Worm (Caenorhabditis elegans) whole organism, L4 larva: ENCODE results near the gene ttr-27.
A peak's percentile ranks its signal among the peaks of the same experiment; 100 is the strongest.

Experiments used
- D1046.2 ChIP-seq: fragments of 200-800 bp; sonication (Bioruptor generic); IDR thresholded peaks from 2 replicates; pipeline ENCODE4 v1.3.6; 2022; ENCODE audit warnings: missing genetic modification characterization, missing compliant biosample characterization
- F49E8.2 ChIP-seq: sonication (generic microtip); optimal IDR thresholded peaks from 2 replicates; lab custom pipeline; 2016; ENCODE audit warnings: missing compliant biosample characterization, mild to moderate bottlenecking, missing genetic modification characterization, borderline replicate concordance
- T20F7.1 ChIP-seq: fragments of 200-800 bp; sonication (Bioruptor generic); optimal IDR thresholded peaks from 2 replicates; lab custom pipeline; 2018; ENCODE audit warnings: mild to moderate bottlenecking, missing genetic modification characterization, missing compliant biosample characterization
- Y105C5A.15 ChIP-seq: fragments of 200-800 bp; sonication (Bioruptor generic); IDR thresholded peaks from 2 replicates; pipeline ENCODE4 v1.3.6; 2022; ENCODE audit warnings: missing genetic modification characterization, missing compliant biosample characterization
- aly-2 ChIP-seq: sonication (generic microtip); optimal IDR thresholded peaks from 2 replicates; lab custom pipeline; 2018; ENCODE audit warnings: missing biosample characterization, missing genetic modification characterization
- ceh-20 ChIP-seq: fragments of 200-800 bp; sonication (Bioruptor generic); IDR thresholded peaks from 2 replicates; pipeline ENCODE4 v1.3.6; 2022; ENCODE audit warnings: missing genetic modification reagents, missing genetic modification characterization, missing compliant biosample characterization
- ceh-32 ChIP-seq: sonication (generic microtip); optimal IDR thresholded peaks from 2 replicates; lab custom pipeline; 2016; ENCODE audit warnings: mild to moderate bottlenecking, missing genetic modification characterization, missing compliant biosample characterization; ENCODE audit not compliant: poor library complexity
- ceh-44 ChIP-seq: fragments of 200-800 bp; sonication (Bioruptor generic); IDR thresholded peaks from 2 replicates; pipeline ENCODE4 v1.3.6; 2022; ENCODE audit warnings: missing genetic modification reagents, missing genetic modification characterization, missing compliant biosample characterization
- daf-12 ChIP-seq: fragments of 150-350 bp; optimal IDR thresholded peaks from 2 replicates; lab custom pipeline; 2014; ENCODE audit warnings: missing biosample characterization, missing genetic modification reagents, missing genetic modification characterization
- daf-16 ChIP-seq, 3 experiments: sonication (generic microtip); optimal IDR thresholded peaks; 2 replicates each; lab custom pipeline; 2016 to 2017; ENCODE audit warnings: missing genetic modification characterization in 3 of 3, missing genetic modification reagents in 3 of 3, mild to moderate bottlenecking in 2 of 3, missing compliant biosample characterization in 2 of 3, missing biosample characterization in 1 of 3, moderate library complexity in 1 of 3
- daf-19 ChIP-seq: fragments of 200-800 bp; sonication (Bioruptor generic); conservative IDR thresholded peaks from 2 replicates; pipeline ENCODE4 v1.3.6; 2022; ENCODE audit warnings: missing genetic modification characterization, missing compliant biosample characterization
- dmd-6 ChIP-seq: fragments of 200-800 bp; sonication (Bioruptor generic); IDR thresholded peaks from 2 replicates; pipeline ENCODE4 v1.3.6; 2022; ENCODE audit warnings: missing genetic modification reagents, missing genetic modification characterization, missing compliant biosample characterization
- dmd-8 ChIP-seq: fragments of 200-800 bp; sonication (Bioruptor generic); IDR thresholded peaks from 2 replicates; pipeline ENCODE4 v1.3.6; 2022; ENCODE audit warnings: missing genetic modification characterization, missing compliant biosample characterization
- dve-1 ChIP-seq: sonication (generic microtip); optimal IDR thresholded peaks from 2 replicates; lab custom pipeline; 2017; ENCODE audit warnings: antibody characterized with exemption, mild to moderate bottlenecking, missing genetic modification characterization, missing compliant biosample characterization; ENCODE audit not compliant: insufficient read depth
- egl-27 ChIP-seq: sonication (generic microtip); optimal IDR thresholded peaks from 3 replicates; lab custom pipeline; 2017; ENCODE audit warnings: missing biosample characterization, missing genetic modification reagents, missing genetic modification characterization
- hlh-11 ChIP-seq: fragments of 200-800 bp; sonication (Bioruptor generic); optimal IDR thresholded peaks from 2 replicates; lab custom pipeline; 2018; ENCODE audit warnings: mild to moderate bottlenecking, missing genetic modification characterization, missing compliant biosample characterization
- hlh-30 ChIP-seq: sonication (generic microtip); optimal IDR thresholded peaks from 2 replicates; lab custom pipeline; 2017; ENCODE audit warnings: antibody characterized with exemption, mild to moderate bottlenecking, missing genetic modification characterization, missing compliant biosample characterization; ENCODE audit not compliant: insufficient read depth
- lim-7 ChIP-seq: fragments of 200-800 bp; sonication (Bioruptor generic); IDR thresholded peaks from 2 replicates; pipeline ENCODE4 v1.3.6; 2022; ENCODE audit warnings: missing genetic modification characterization, missing compliant biosample characterization
- lin-1 ChIP-seq: fragments of 200-800 bp; sonication (Bioruptor generic); IDR thresholded peaks from 2 replicates; pipeline ENCODE4 v1.3.6; 2022; ENCODE audit warnings: missing genetic modification reagents, missing genetic modification characterization, missing compliant biosample characterization
- lin-29 ChIP-seq: fragments of 200-800 bp; sonication (Bioruptor generic); IDR thresholded peaks from 2 replicates; pipeline ENCODE4 v1.3.6; 2022; ENCODE audit warnings: missing genetic modification reagents, missing genetic modification characterization, missing compliant biosample characterization
- lin-38 ChIP-seq: fragments of 200-800 bp; sonication (Bioruptor generic); IDR thresholded peaks from 2 replicates; pipeline ENCODE4 v1.3.6; 2022; ENCODE audit warnings: missing genetic modification reagents, missing genetic modification characterization, missing compliant biosample characterization
- lir-3 ChIP-seq: sonication (generic microtip); optimal IDR thresholded peaks from 2 replicates; lab custom pipeline; 2016; ENCODE audit warnings: mild to moderate bottlenecking, missing genetic modification characterization, missing compliant biosample characterization
- mdl-1 ChIP-seq, 2 experiments: fragments of 150-350 bp in 1 of 2; sonication (generic microtip) in 1 of 2; optimal IDR thresholded peaks; 2 replicates each; lab custom pipeline; 2014 to 2017; ENCODE audit warnings: missing biosample characterization in 2 of 2, missing genetic modification characterization in 2 of 2
- mes-2 ChIP-seq: sonication (generic microtip); optimal IDR thresholded peaks from 2 replicates; lab custom pipeline; 2016; ENCODE audit warnings: missing genotype, mild to moderate bottlenecking, missing genetic modification characterization, missing compliant biosample characterization; ENCODE audit not compliant: poor library complexity, severe bottlenecking
- mxl-3 ChIP-seq: fragments of 200-800 bp; sonication (Bioruptor generic); optimal IDR thresholded peaks from 2 replicates; lab custom pipeline; 2018; ENCODE audit warnings: mild to moderate bottlenecking, missing genetic modification characterization, missing compliant biosample characterization
- nhr-102 ChIP-seq: sonication (generic microtip); optimal IDR thresholded peaks from 2 replicates; lab custom pipeline; 2016; ENCODE audit warnings: mild to moderate bottlenecking, missing genetic modification characterization, moderate library complexity, missing compliant biosample characterization
- nhr-11 ChIP-seq: fragments of 150-350 bp; optimal IDR thresholded peaks from 2 replicates; lab custom pipeline; 2014; ENCODE audit warnings: missing biosample characterization, missing genetic modification characterization
- nhr-28 ChIP-seq: fragments of 150-350 bp; optimal IDR thresholded peaks from 2 replicates; lab custom pipeline; 2014; ENCODE audit warnings: missing biosample characterization, missing genetic modification characterization
- nhr-42 ChIP-seq: fragments of 200-800 bp; sonication (Bioruptor generic); IDR thresholded peaks from 2 replicates; pipeline ENCODE4 v1.3.6; 2022; ENCODE audit warnings: missing genetic modification characterization, missing compliant biosample characterization
- nhr-6 ChIP-seq: fragments of 150-350 bp; optimal IDR thresholded peaks from 2 replicates; lab custom pipeline; 2014; ENCODE audit warnings: missing biosample characterization, missing genetic modification characterization
- nhr-77 ChIP-seq: fragments of 150-350 bp; optimal IDR thresholded peaks from 2 replicates; lab custom pipeline; 2014; ENCODE audit warnings: missing biosample characterization, missing genetic modification characterization
- pha-4 ChIP-seq, 2 experiments: fragments of 150-350 bp in 1 of 2; fragments of 200-800 bp in 1 of 2; sonication (Bioruptor generic) in 1 of 2; IDR thresholded peaks in 1 of 2; optimal IDR thresholded peaks in 1 of 2; 2 replicates each; pipeline versions ENCODE4 v1.3.6 to Lab custom; 2014 to 2022; ENCODE audit warnings: missing genetic modification characterization in 2 of 2, missing genetic modification reagents in 2 of 2, missing biosample characterization in 1 of 2, missing compliant biosample characterization in 1 of 2
- php-3 ChIP-seq: fragments of 200-800 bp; sonication (Bioruptor generic); IDR thresholded peaks from 2 replicates; pipeline ENCODE4 v1.3.6; 2022; ENCODE audit warnings: missing genetic modification reagents, missing genetic modification characterization, missing compliant biosample characterization
- pqm-1 ChIP-seq: sonication (generic microtip); optimal IDR thresholded peaks from 2 replicates; lab custom pipeline; 2017; ENCODE audit warnings: missing biosample characterization, missing genetic modification characterization
- saeg-2 ChIP-seq: fragments of 200-800 bp; sonication (Bioruptor generic); IDR thresholded peaks from 2 replicates; pipeline ENCODE4 v1.3.6; 2022; ENCODE audit warnings: missing genetic modification reagents, missing genetic modification characterization, missing compliant biosample characterization
- spr-3 ChIP-seq: fragments of 200-800 bp; sonication (Bioruptor generic); optimal IDR thresholded peaks from 2 replicates; lab custom pipeline; 2018; ENCODE audit warnings: mild to moderate bottlenecking, missing genetic modification characterization, missing compliant biosample characterization
- unc-130 ChIP-seq: sonication (generic microtip); optimal IDR thresholded peaks from 2 replicates; lab custom pipeline; 2016; ENCODE audit warnings: missing genetic modification reagents, missing genetic modification characterization, missing compliant biosample characterization
- unc-39 ChIP-seq: sonication (generic microtip); optimal IDR thresholded peaks from 2 replicates; lab custom pipeline; 2017; ENCODE audit warnings: missing biosample characterization, missing genetic modification characterization
- unc-62 ChIP-seq, 3 experiments: fragments of 150-350 bp in 1 of 3; sonication (generic microtip); optimal IDR thresholded peaks in 2 of 3; peaks in 1 of 3; 1 replicate in 1 of 3; 2 replicates in 2 of 3; lab custom pipeline; 2014 to 2017; ENCODE audit warnings: missing biosample characterization in 3 of 3, missing genetic modification characterization in 3 of 3, missing genetic modification reagents in 3 of 3, missing genotype in 1 of 3
- zip-2 ChIP-seq: fragments of 150-350 bp; optimal IDR thresholded peaks from 2 replicates; lab custom pipeline; 2014; ENCODE audit warnings: missing biosample characterization, missing genetic modification characterization
- ztf-11 ChIP-seq: fragments of 150-350 bp; optimal IDR thresholded peaks from 2 replicates; lab custom pipeline; 2014; ENCODE audit warnings: missing biosample characterization, missing genetic modification characterization

The ttr-27 gene

ce11 chrV:12939434-12939833, 35.5 kb upstream of the ttr-27 start, which contains the start of gene T16G1.5 (continued):
- no peak for TF ChIP-seq F49E8.2
- TF ChIP-seq daf-12 (tag; lab: Kevin White, UChicago): no peak
- TF ChIP-seq ceh-44 (GFP tag; lab: Robert Waterston, UW): no peak
- TF ChIP-seq zip-2 (tag; lab: Kevin White, UChicago): peak; percentile 88
- TF ChIP-seq unc-130: no peak
- TF ChIP-seq ceh-20 (GFP tag; lab: Robert Waterston, UW): no peak
- no peak for TF ChIP-seq dmd-8
- no peak for TF ChIP-seq Y105C5A.15 (GFP tag; lab: Robert Waterston, UW)
- TF ChIP-seq daf-19: no peak
- TF ChIP-seq, all 104 proteins: peak for 6

ce11 chrV:12937098-12937497, 33.2 kb upstream of the ttr-27 start, which contains the start of gene T16G1.6:
T16G1.6 (minus strand) TSS chrV:12937174.
- TF ChIP-seq egl-27: no peak
- TF ChIP-seq lim-7: no peak
- TF ChIP-seq lin-38 (GFP tag; lab: Robert Waterston, UW): no peak
- peak; percentile 25 for TF ChIP-seq hlh-30 (tag; lab: Kevin White, UChicago)
- TF ChIP-seq mdl-1 (tag; optimal IDR thresholded peaks at IDR 0.05; lab: Kevin White, UChicago): no peak
- peak; percentile 79 for TF ChIP-seq dve-1 (tag; lab: Kevin White, UChicago)
- peak; percentile 65; the same call in 1 of the 2 replicates for TF ChIP-seq php-3 (GFP tag; lab: Robert Waterston, UW)
- no peak for TF ChIP-seq nhr-42 (GFP tag; lab: Robert Waterston, UW)
- no peak for TF ChIP-seq daf-16 (GFP tag; optimal IDR thresholded peaks at IDR 0.05; lab: Kevin White, UChicago)
- peak; percentile 38 for TF ChIP-seq daf-16 (tag; optimal IDR thresholded peaks at IDR 0.05; lab: Kevin White, UChicago)
- TF ChIP-seq mes-2 (tag; lab: Kevin White, UChicago): no peak
- TF ChIP-seq nhr-6 (tag; lab: Kevin White, UChicago): no peak
- TF ChIP-seq T20F7.1: no peak
- no peak for TF ChIP-seq mxl-3
- TF ChIP-seq pha-4 (GFP tag; IDR thresholded peaks at IDR 0.05; lab: Robert Waterston, UW): no peak
- TF ChIP-seq pha-4 (tag; optimal IDR thresholded peaks at IDR 0.05; lab: Kevin White, UChicago): no peak
- no peak for TF ChIP-seq lin-29 (GFP tag; lab: Robert Waterston, UW)
- TF ChIP-seq pqm-1: peak; percentile 88
- TF ChIP-seq nhr-77 (tag; lab: Kevin White, UChicago): peak; percentile 80
- TF ChIP-seq nhr-102 (tag; lab: Kevin White, UChicago): peak; percentile 71
- no peak for TF ChIP-seq unc-39 (tag; lab: Kevin White, UChicago)
- no peak for TF ChIP-seq aly-2 (tag; lab: Kevin White, UChicago)
- TF ChIP-seq nhr-11 (tag; lab: Kevin White, UChicago): no peak
- peak; percentile 63 for TF ChIP-seq hlh-11 (tag; lab: Kevin White, UChicago)
- TF ChIP-seq nhr-28 (tag; lab: Kevin White, UChicago): peak; percentile 97
- no peak for TF ChIP-seq lin-1 (GFP tag; lab: Robert Waterston, UW)
- no peak for TF ChIP-seq spr-3 (GFP tag; lab: Kevin White, UChicago)
- no peak for TF ChIP-seq saeg-2 (GFP tag; lab: Robert Waterston, UW)
- TF ChIP-seq ztf-11 (tag; lab: Kevin White, UChicago): no peak
- TF ChIP-seq dmd-6 (GFP tag; lab: Robert Waterston, UW): peak; percentile 86
- no peak for TF ChIP-seq ceh-32 (tag; lab: Kevin White, UChicago)
- no peak for TF ChIP-seq unc-62 (GFP tag; optimal IDR thresholded peaks at IDR 0.05 in 1 of 2; lab: Kevin White, UChicago)
- no peak for TF ChIP-seq unc-62 (tag; optimal IDR thresholded peaks at IDR 0.05; lab: Kevin White, UChicago)
- no peak for TF ChIP-seq D1046.2 (GFP tag; lab: Robert Waterston, UW)
- TF ChIP-seq lir-3 (tag; lab: Kevin White, UChicago): no peak
